Worm (Caenorhabditis elegans) whole organism, L2 larva: ENCODE data around the gene Y53G8AM.6.

Experiments used
- F13H6.1 ChIP-seq: sonication (generic microtip); optimal IDR thresholded peaks from 2 replicates; lab custom pipeline; 2016; ENCODE audit warnings: missing genetic modification characterization, missing compliant biosample characterization
- R02D3.7 ChIP-seq: fragments of 150-350 bp; optimal IDR thresholded peaks from 2 replicates; lab custom pipeline; 2014; ENCODE audit warnings: missing biosample characterization, missing genetic modification characterization
- lsy-2 ChIP-seq, 2 experiments: fragments of 150-350 bp in 1 of 2; sonication (generic microtip) in 1 of 2; optimal IDR thresholded peaks; 2 replicates each; lab custom pipeline; 2014 to 2017; ENCODE audit warnings: missing biosample characterization in 2 of 2, missing genetic modification characterization in 2 of 2
- nhr-12 ChIP-seq: fragments of 150-350 bp; optimal IDR thresholded peaks from 2 replicates; lab custom pipeline; 2014; ENCODE audit warnings: missing biosample characterization, missing genetic modification characterization
- nhr-77 ChIP-seq: fragments of 150-350 bp; optimal IDR thresholded peaks from 2 replicates; lab custom pipeline; 2014; ENCODE audit warnings: missing biosample characterization, missing genetic modification characterization
- unc-39 ChIP-seq: fragments of 150-350 bp; optimal IDR thresholded peaks from 2 replicates; lab custom pipeline; 2014; ENCODE audit warnings: missing biosample characterization, missing genetic modification characterization

DNA sequence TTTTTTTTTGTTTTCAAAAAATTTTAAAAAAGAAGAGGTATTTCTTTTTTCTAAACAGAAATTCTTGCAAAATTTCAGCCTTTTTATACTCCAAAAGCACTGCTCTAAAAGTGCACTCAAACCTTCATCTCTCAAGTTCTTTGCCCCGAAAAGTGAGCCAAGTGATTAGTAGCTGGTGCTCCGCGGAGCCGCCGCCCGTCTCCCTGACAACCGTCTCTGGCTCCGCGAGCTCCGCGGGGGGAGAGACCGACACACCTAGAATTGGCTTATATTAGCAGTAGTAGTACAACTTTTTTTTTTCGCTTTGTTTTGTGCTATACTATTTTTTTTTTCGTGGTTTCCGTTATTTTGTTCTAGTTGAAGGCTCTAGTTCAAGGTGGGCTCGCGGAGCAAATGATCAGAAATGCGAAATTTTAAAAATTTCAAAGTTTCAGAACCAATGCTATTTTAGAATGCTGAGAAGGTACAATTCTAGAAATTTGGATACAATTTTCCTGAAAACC lies 26.9 kb downstream of the Y53G8AM.6 start, which contains the start of gene Y53G8AL.1:
- no peak for TF ChIP-seq nhr-77
- TF ChIP-seq lsy-2 (tag; optimal IDR thresholded peaks at IDR 0.05; lab: Kevin White, UChicago) = no peak
- TF ChIP-seq unc-39 (tag; lab: Kevin White, UChicago) = no peak
- TF ChIP-seq nhr-12 (tag; lab: Kevin White, UChicago) = no peak
- TF ChIP-seq R02D3.7 (tag; lab: Kevin White, UChicago) = no peak
- no peak for TF ChIP-seq F13H6.1 (tag; lab: Kevin White, UChicago)
